Worm (Caenorhabditis elegans): Measurements from ENCODE around the gene W03C9.2.

DNA sequence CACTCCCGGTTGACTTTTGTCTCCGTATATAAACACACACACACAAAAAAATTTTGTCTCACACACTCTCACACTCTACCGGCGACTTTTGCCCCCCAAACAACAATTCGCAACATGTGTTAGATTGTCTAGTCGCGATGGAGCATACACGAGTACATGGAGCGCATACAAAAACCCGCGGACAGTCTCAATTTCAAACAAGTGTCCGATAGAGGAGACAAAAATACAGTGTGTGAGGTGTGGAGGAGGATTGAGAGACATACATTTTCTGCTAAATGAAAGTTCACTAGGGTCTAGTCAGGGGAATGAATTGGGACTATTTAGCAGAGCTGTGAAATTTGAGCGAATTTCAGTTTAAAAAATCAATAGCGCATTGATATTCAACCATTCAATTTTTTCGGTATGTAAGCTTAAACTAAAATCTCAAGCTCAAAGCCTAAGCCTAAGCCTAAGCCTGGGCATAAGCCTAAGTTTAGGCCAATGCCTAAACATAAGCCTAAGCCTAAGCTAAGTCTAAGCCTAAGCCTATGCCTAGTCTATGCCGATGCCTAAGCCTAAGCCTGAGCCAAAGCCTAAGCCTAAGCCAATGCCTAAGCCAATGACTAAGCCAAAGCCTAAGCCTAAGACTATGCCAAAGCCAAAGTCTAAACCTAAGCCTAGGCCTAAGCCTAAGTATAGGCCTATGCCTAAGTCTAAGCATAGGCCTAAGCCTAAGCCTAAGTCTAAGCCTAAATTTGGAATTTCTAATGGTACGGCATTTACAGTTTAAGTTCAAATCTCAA is 39.2 kb upstream of the W03C9.2 start:
- TF ChIP-seq ets-5 (GFP tag; IDR thresholded peaks at IDR 0.05) = no peak
- no peak for TF ChIP-seq nhr-11 (tag; optimal IDR thresholded peaks at IDR 0.05)
